Worm (Caenorhabditis elegans) whole organism, mixed stage, embryonic: Measurements from ENCODE around the gene EGAP4.1.

Experiments used
- blmp-1 ChIP-seq: fragments of 150-350 bp; optimal IDR thresholded peaks from 2 replicates; lab custom pipeline; 2014; ENCODE audit warnings: missing biosample characterization, missing genetic modification characterization
- ham-2 ChIP-seq: fragments of 200-800 bp; sonication (Bioruptor generic); optimal IDR thresholded peaks from 2 replicates; lab custom pipeline; 2018; ENCODE audit warnings: mild to moderate bottlenecking, missing genetic modification characterization, missing compliant biosample characterization
- hlh-1 ChIP-seq: fragments of 150-350 bp; optimal IDR thresholded peaks from 2 replicates; lab custom pipeline; 2014; ENCODE audit warnings: missing biosample characterization, missing genetic modification reagents, missing genetic modification characterization
- mab-5 ChIP-seq: fragments of 150-350 bp; optimal IDR thresholded peaks from 2 replicates; lab custom pipeline; 2014; ENCODE audit warnings: missing biosample characterization, missing genetic modification characterization
- mep-1 ChIP-seq: fragments of 150-350 bp; optimal IDR thresholded peaks from 2 replicates; lab custom pipeline; 2017; ENCODE audit warnings: missing biosample characterization, missing genetic modification reagents, missing genetic modification characterization, inconsistent platforms
- nhr-12 ChIP-seq: fragments of 150-350 bp; optimal IDR thresholded peaks from 2 replicates; lab custom pipeline; 2014; ENCODE audit warnings: missing biosample characterization, missing genetic modification characterization
- unc-62 ChIP-seq: fragments of 150-350 bp; optimal IDR thresholded peaks from 2 replicates; lab custom pipeline; 2014; ENCODE audit warnings: missing biosample characterization, missing genetic modification reagents, missing genetic modification characterization

DNA sequence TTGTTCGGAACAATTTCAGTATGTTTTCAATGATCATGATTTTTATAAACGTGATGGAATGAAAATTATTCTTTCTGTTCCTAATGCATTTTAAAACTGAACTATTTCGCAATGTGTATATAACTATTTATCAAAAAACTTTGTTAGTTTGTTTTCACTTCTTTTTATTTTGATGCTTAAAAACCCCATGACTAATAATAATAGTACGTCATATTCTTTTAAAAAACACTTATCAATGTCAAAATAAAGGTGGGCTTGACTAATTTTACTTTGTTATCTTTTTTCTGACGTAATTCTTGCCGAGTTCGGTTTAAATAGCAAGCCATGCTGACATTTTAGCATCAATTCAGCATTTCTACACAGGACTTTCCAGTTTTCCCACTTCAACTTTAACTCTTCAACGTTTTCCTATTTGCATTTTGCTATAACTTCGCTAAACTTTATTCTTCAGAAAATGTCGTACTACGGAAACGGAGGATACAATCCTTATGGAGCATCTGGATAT, 16.0 kb downstream of the EGAP4.1 start, which contains the start of gene F53A9.1:
- TF ChIP-seq unc-62 (GFP tag; lab: Kevin White, UChicago) = no peak
- TF ChIP-seq blmp-1 = no peak
- no peak for TF ChIP-seq mep-1 (tag; lab: Kevin White, UChicago)
- TF ChIP-seq ham-2 (GFP tag; lab: Kevin White, UChicago) = no peak
- TF ChIP-seq mab-5 = no peak
- no peak for TF ChIP-seq hlh-1 (tag; lab: Kevin White, UChicago)
- TF ChIP-seq nhr-12 (tag; lab: Kevin White, UChicago) = no peak
